Worm (Caenorhabditis elegans): ENCODE data around the gene dct-11.

dct-11 gene

ce11 chrX:5817078-5817477 is 22.5 kb downstream of the dct-11 start:
- TF ChIP-seq ama-1 (optimal IDR thresholded peaks at IDR 0.05) (no peak), nfya-1 (tag; optimal IDR thresholded peaks at IDR 0.05) (peak; percentile 46)

DNA sequence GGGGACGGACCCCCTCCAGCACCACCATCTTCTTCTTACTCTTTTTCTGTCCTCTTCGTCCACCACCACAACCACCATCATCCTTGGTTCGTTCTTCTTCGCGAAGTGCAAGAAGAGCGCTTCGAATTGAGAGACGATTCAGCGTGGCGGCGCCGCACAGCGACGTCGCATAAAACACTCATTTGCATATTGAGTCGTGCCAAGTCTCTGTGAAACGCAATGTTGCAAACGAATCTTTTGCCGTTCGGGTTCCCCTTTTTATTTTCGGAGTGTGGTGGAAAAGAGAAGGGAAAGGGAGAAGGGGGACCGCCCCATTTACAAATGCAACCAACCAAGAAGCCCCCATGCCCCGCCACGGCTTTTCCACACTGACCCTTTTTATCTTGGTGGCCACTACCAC is 23.2 kb downstream of the dct-11 start:
- peak; percentile 34 for TF ChIP-seq ceh-6 (GFP tag; optimal IDR thresholded peaks at IDR 0.05)
- TF ChIP-seq ceh-19 (GFP tag; optimal IDR thresholded peaks at IDR 0.05) = peak; percentile 20
- no peak for TF ChIP-seq pha-2 (tag; optimal IDR thresholded peaks at IDR 0.05)
- TF ChIP-seq ceh-9 (tag; optimal IDR thresholded peaks at IDR 0.05) = no peak
- no peak for TF ChIP-seq K09A11.1 (tag; optimal IDR thresholded peaks at IDR 0.05; ENCODE audit: insufficient read depth)
- no peak for TF ChIP-seq ama-1 (optimal IDR thresholded peaks at IDR 0.05)
- peak; percentile 42 for TF ChIP-seq sox-4 (tag; optimal IDR thresholded peaks at IDR 0.05)
- TF ChIP-seq dmd-4 (tag; optimal IDR thresholded peaks at IDR 0.05; ENCODE audit: borderline replicate concordance) = peak; percentile 23
- peak; percentile 8 for TF ChIP-seq ceh-2 (tag; optimal IDR thresholded peaks at IDR 0.05)
- TF ChIP-seq syd-9 (tag; optimal IDR thresholded peaks at IDR 0.05) = peak; percentile 27
- TF ChIP-seq hlh-8 (tag; optimal IDR thresholded peaks at IDR 0.05) = no peak
- no peak for TF ChIP-seq unc-55 (GFP tag; optimal IDR thresholded peaks at IDR 0.05)
- TF ChIP-seq ceh-30 (tag; optimal IDR thresholded peaks at IDR 0.05) = no peak
- TF ChIP-seq fkh-10 (GFP tag; optimal IDR thresholded peaks at IDR 0.05) = no peak
- TF ChIP-seq eyg-1 (tag; optimal IDR thresholded peaks at IDR 0.05) = no peak
- no peak for TF ChIP-seq ceh-22 (tag; optimal IDR thresholded peaks at IDR 0.05)
- no peak for TF ChIP-seq nhr-11 (tag; optimal IDR thresholded peaks at IDR 0.05)
- no peak for TF ChIP-seq ahr-1 (tag; optimal IDR thresholded peaks at IDR 0.05)
- TF ChIP-seq pat-9 (tag; optimal IDR thresholded peaks at IDR 0.05) = no peak
- TF ChIP-seq tbx-2 (tag; optimal IDR thresholded peaks at IDR 0.05) = peak; percentile 39
- no peak for TF ChIP-seq unc-86 (tag; optimal IDR thresholded peaks at IDR 0.05)
- no peak for TF ChIP-seq ceh-14 (tag; optimal IDR thresholded peaks at IDR 0.05)
- TF ChIP-seq ref-2 (tag; optimal IDR thresholded peaks at IDR 0.05) = peak; percentile 55
- no peak for TF ChIP-seq elt-4 (tag; optimal IDR thresholded peaks at IDR 0.05)
- TF ChIP-seq fax-1 (tag; optimal IDR thresholded peaks at IDR 0.05) = no peak
- no peak for TF ChIP-seq unc-3 (GFP tag; conservative IDR thresholded peaks at IDR 0.05)
- no peak for TF ChIP-seq unc-3 (tag; optimal IDR thresholded peaks at IDR 0.05)
- TF ChIP-seq sdc-2 (tag; optimal IDR thresholded peaks at IDR 0.05) = peak; percentile 12
- no peak for TF ChIP-seq zip-5 (tag; optimal IDR thresholded peaks at IDR 0.05)
- TF ChIP-seq hlh-15 (tag; optimal IDR thresholded peaks at IDR 0.05) = peak; percentile 42
- TF ChIP-seq pros-1 (tag; optimal IDR thresholded peaks at IDR 0.05) = no peak
- peak; percentile 56 for TF ChIP-seq nfya-1 (tag; optimal IDR thresholded peaks at IDR 0.05)
- peak; percentile 4 for TF ChIP-seq ceh-18 (tag; optimal IDR thresholded peaks at IDR 0.05)
- TF ChIP-seq dve-1 (tag; optimal IDR thresholded peaks at IDR 0.05) = no peak
- TF ChIP-seq lim-6 (tag; optimal IDR thresholded peaks at IDR 0.05) = no peak
- TF ChIP-seq hlh-6 (tag; optimal IDR thresholded peaks at IDR 0.05) = no peak
- peak; percentile 60 for TF ChIP-seq T23F11.4 (GFP tag; optimal IDR thresholded peaks at IDR 0.05)
- TF ChIP-seq K02D7.2 (tag; optimal IDR thresholded peaks at IDR 0.05) = no peak
- no peak for TF ChIP-seq ceh-24 (tag; optimal IDR thresholded peaks at IDR 0.05)
- no peak for TF ChIP-seq ztf-16 (tag; optimal IDR thresholded peaks at IDR 0.05)
- peak; percentile 72 for TF ChIP-seq fkh-6 (tag; optimal IDR thresholded peaks at IDR 0.05)
- TF ChIP-seq ceh-31 (tag; optimal IDR thresholded peaks at IDR 0.05) = peak; percentile 75
- TF ChIP-seq pax-1 (tag; optimal IDR thresholded peaks at IDR 0.05) = no peak
- peak; percentile 71 for TF ChIP-seq ceh-34 (tag; optimal IDR thresholded peaks at IDR 0.05)
- TF ChIP-seq che-1 (tag; optimal IDR thresholded peaks at IDR 0.05) = no peak
- no peak for TF ChIP-seq gmeb-2 (tag; optimal IDR thresholded peaks at IDR 0.05)
- no peak for TF ChIP-seq mec-3 (tag; optimal IDR thresholded peaks at IDR 0.05; ENCODE audit: borderline replicate concordance)
- TF ChIP-seq C38D4.7 (GFP tag; optimal IDR thresholded peaks at IDR 0.05) = no peak
- TF ChIP-seq npax-4 (tag; optimal IDR thresholded peaks at IDR 0.05) = no peak
- peak; percentile 7 for TF ChIP-seq rnt-1 (tag; optimal IDR thresholded peaks at IDR 0.05)
- no peak for TF ChIP-seq lin-11 (tag; optimal IDR thresholded peaks at IDR 0.05)
- TF ChIP-seq madf-2 (tag; optimal IDR thresholded peaks at IDR 0.05) = no peak
